Fruit fly (Drosophila melanogaster): ENCODE measurements around the gene yellow-e.

Gene yellow-e

dm6 chr3R:13404841-13405441 lies 10.1 kb downstream of the yellow-e start, which contains the start of gene yellow-e3:
yellow-e3 (minus strand) TSS chr3R:13404870.
- TF ChIP-seq Snoo (tag; optimal IDR thresholded peaks at IDR 0.05) = no peak
- no peak for TF ChIP-seq Ets98B (GFP tag; IDR thresholded peaks at IDR 0.05)

- TF ChIP-seq CG8159 (tag; optimal IDR thresholded peaks at IDR 0.05) (no peak), CG4496 (GFP tag; IDR thresholded peaks at IDR 0.05) (no peak), Ets98B (GFP tag; IDR thresholded peaks at IDR 0.05) (no peak), D1 (tag; optimal IDR thresholded peaks at IDR 0.05) (no peak), rn (GFP tag; IDR thresholded peaks at IDR 0.05) (no peak), EcR (GFP tag; optimal IDR thresholded peaks at IDR 0.05) (no peak), fd96Ca (GFP tag; IDR thresholded peaks at IDR 0.05) (no peak), CG9948 (tag; optimal IDR thresholded peaks at IDR 0.05) (no peak), CG8301 (tag; optimal IDR thresholded peaks at IDR 0.05) (no peak), CG17806 (tag; optimal IDR thresholded peaks at IDR 0.05) (no peak), CG13204 (GFP tag; optimal IDR thresholded peaks at IDR 0.05) (no peak), CG32121 (GFP tag; IDR thresholded peaks at IDR 0.05) (no peak), Pif1A (GFP tag; optimal IDR thresholded peaks at IDR 0.05) (no peak), CG15710 (tag; optimal IDR thresholded peaks at IDR 0.05) (no peak), gl (tag; optimal IDR thresholded peaks at IDR 0.05) (no peak), CG10348 (GFP tag; IDR thresholded peaks at IDR 0.05) (no peak), Snoo (tag; optimal IDR thresholded peaks at IDR 0.05) (no peak), CG14655 (GFP tag; optimal IDR thresholded peaks at IDR 0.05) (no peak), Pif1B (GFP tag; optimal IDR thresholded peaks at IDR 0.05) (no peak), CG34367 (tag; optimal IDR thresholded peaks at IDR 0.05) (no peak)
These were observed 12.0 kb downstream of the yellow-e start, which contains the start of gene Dpm3 for dm6 chr3R:13403032-13403459. Dpm3 (minus strand) TSS chr3R:13403051.

- TF ChIP-seq CG12605 (GFP tag; IDR thresholded peaks at IDR 0.05) (0 out of 2 replicates have a peak, but pooled peaks have one; percentile 5), CG14655 (GFP tag; optimal IDR thresholded peaks at IDR 0.05) (no peak), Pif1B (GFP tag; optimal IDR thresholded peaks at IDR 0.05) (no peak), D1 (tag; optimal IDR thresholded peaks at IDR 0.05) (no peak), CG10348 (GFP tag; IDR thresholded peaks at IDR 0.05) (no peak), EcR (GFP tag; optimal IDR thresholded peaks at IDR 0.05) (no peak), CG34367 (tag; optimal IDR thresholded peaks at IDR 0.05) (no peak), CG32121 (GFP tag; IDR thresholded peaks at IDR 0.05) (no peak)
These were observed 13.3 kb downstream of the yellow-e start, which contains the start of gene GILT1 for dm6 chr3R:13401722-13402296. GILT1 (minus strand) TSS chr3R:13401862.

dm6 chr3R:13400902-13401721 lies 14.0 kb downstream of the yellow-e start:
- peak; percentile 94 for TF ChIP-seq CG8301 (tag; optimal IDR thresholded peaks at IDR 0.05)
- TF ChIP-seq CG9948 (tag; optimal IDR thresholded peaks at IDR 0.05) = peak; percentile 94
- TF ChIP-seq rn (GFP tag; IDR thresholded peaks at IDR 0.05) = peak; percentile 71
- peak; percentile 94 for TF ChIP-seq CG15710 (tag; optimal IDR thresholded peaks at IDR 0.05)
- peak; percentile 71; the same call in 1 of the 2 replicates for TF ChIP-seq CG12605 (GFP tag; IDR thresholded peaks at IDR 0.05)
- TF ChIP-seq CG8159 (tag; optimal IDR thresholded peaks at IDR 0.05) = peak; percentile 95
- TF ChIP-seq Pif1B (GFP tag; optimal IDR thresholded peaks at IDR 0.05) = peak; percentile 94
- TF ChIP-seq Pif1A (GFP tag; optimal IDR thresholded peaks at IDR 0.05) = peak; percentile 92
- TF ChIP-seq CG13204 (GFP tag; optimal IDR thresholded peaks at IDR 0.05) = peak; percentile 90
- peak; percentile 95 for TF ChIP-seq CG14655 (GFP tag; optimal IDR thresholded peaks at IDR 0.05)
- peak; percentile 87 for TF ChIP-seq CG32121 (GFP tag; IDR thresholded peaks at IDR 0.05)
- TF ChIP-seq gl (tag; optimal IDR thresholded peaks at IDR 0.05) = peak; percentile 77
- TF ChIP-seq Ets98B (GFP tag; IDR thresholded peaks at IDR 0.05) = peak; percentile 80
- TF ChIP-seq Snoo (tag; optimal IDR thresholded peaks at IDR 0.05) = peak; percentile 90
- peak; percentile 91 for TF ChIP-seq CG34367 (tag; optimal IDR thresholded peaks at IDR 0.05)
- peak; percentile 64; the same call in 2 of the 3 replicates for TF ChIP-seq fd96Ca (GFP tag; IDR thresholded peaks at IDR 0.05)
- TF ChIP-seq CG4496 (GFP tag; IDR thresholded peaks at IDR 0.05) = peak; percentile 90
- peak; percentile 90 for TF ChIP-seq D1 (tag; optimal IDR thresholded peaks at IDR 0.05)
- peak; percentile 79 for TF ChIP-seq EcR (GFP tag; optimal IDR thresholded peaks at IDR 0.05)
- peak; percentile 94 for TF ChIP-seq CG17806 (tag; optimal IDR thresholded peaks at IDR 0.05)
- peak; percentile 64; the same call in 1 of the 2 replicates for TF ChIP-seq CG10348 (GFP tag; IDR thresholded peaks at IDR 0.05)

dm6 chr3R:13397535-13397934 lies 17.6 kb downstream of the yellow-e start, which contains the start of gene CG14377:
CG14377 (plus strand) TSS chr3R:13397835.
- no peak for TF ChIP-seq CG8301 (tag; optimal IDR thresholded peaks at IDR 0.05)
- no peak for TF ChIP-seq CG8159 (tag; optimal IDR thresholded peaks at IDR 0.05)
- TF ChIP-seq CG12605 (GFP tag; IDR thresholded peaks at IDR 0.05) = no peak
- TF ChIP-seq fd96Ca (GFP tag; IDR thresholded peaks at IDR 0.05) = no peak
- TF ChIP-seq CG10348 (GFP tag; IDR thresholded peaks at IDR 0.05) = no peak
- no peak for TF ChIP-seq CG14655 (GFP tag; optimal IDR thresholded peaks at IDR 0.05)
- TF ChIP-seq CG9948 (tag; optimal IDR thresholded peaks at IDR 0.05) = no peak
- TF ChIP-seq CG15710 (tag; optimal IDR thresholded peaks at IDR 0.05) = no peak
- TF ChIP-seq CG4496 (GFP tag; IDR thresholded peaks at IDR 0.05) = no peak
- TF ChIP-seq CG17806 (tag; optimal IDR thresholded peaks at IDR 0.05) = no peak
- no peak for TF ChIP-seq CG32121 (GFP tag; IDR thresholded peaks at IDR 0.05)
- TF ChIP-seq Ets98B (GFP tag; IDR thresholded peaks at IDR 0.05) = no peak
- TF ChIP-seq Pif1B (GFP tag; optimal IDR thresholded peaks at IDR 0.05) = no peak
- TF ChIP-seq rn (GFP tag; IDR thresholded peaks at IDR 0.05) = no peak
- TF ChIP-seq D1 (tag; optimal IDR thresholded peaks at IDR 0.05) = no peak

Data from whole organism, pupa.